Worm (Caenorhabditis elegans) whole organism, L3 larva: Measurements from ENCODE around the gene D1014.4.

ENCODE experiments used
- R02D3.7 ChIP-seq: fragments of 150-350 bp; optimal IDR thresholded peaks from 2 replicates; lab custom pipeline; 2014; ENCODE audit warnings: missing biosample characterization, missing genetic modification characterization
- ZK546.5 ChIP-seq: sonication (generic microtip); optimal IDR thresholded peaks from 2 replicates; lab custom pipeline; 2017; ENCODE audit warnings: missing biosample characterization, missing genetic modification characterization
- aly-2 ChIP-seq: fragments of 150-350 bp; optimal IDR thresholded peaks from 2 replicates; lab custom pipeline; 2014; ENCODE audit warnings: missing biosample characterization, missing genetic modification characterization
- ama-1 ChIP-seq: fragments of 150-350 bp; optimal IDR thresholded peaks from 2 replicates; lab custom pipeline; 2018
- ceh-16 ChIP-seq: sonication (generic microtip); optimal IDR thresholded peaks from 2 replicates; lab custom pipeline; 2017; ENCODE audit warnings: missing biosample characterization, missing genetic modification characterization
- ceh-28 ChIP-seq: fragments of 150-350 bp; optimal IDR thresholded peaks from 2 replicates; lab custom pipeline; 2014; ENCODE audit warnings: missing biosample characterization, missing genetic modification reagents, missing genetic modification characterization
- ceh-82 ChIP-seq: fragments of 150-350 bp; optimal IDR thresholded peaks from 2 replicates; lab custom pipeline; 2014; ENCODE audit warnings: missing biosample characterization, missing genetic modification characterization
- egl-27 ChIP-seq: sonication (generic microtip); optimal IDR thresholded peaks from 4 replicates; lab custom pipeline; 2017; ENCODE audit warnings: missing biosample characterization, missing genetic modification reagents, missing genetic modification characterization
- elt-1 ChIP-seq: fragments of 150-350 bp; optimal IDR thresholded peaks from 2 replicates; lab custom pipeline; 2014; ENCODE audit warnings: missing biosample characterization, missing genetic modification characterization
- elt-2 ChIP-seq: sonication (generic microtip); optimal IDR thresholded peaks from 2 replicates; lab custom pipeline; 2016; ENCODE audit warnings: missing genetic modification reagents, mild to moderate bottlenecking, missing genetic modification characterization, missing compliant biosample characterization
- elt-3 ChIP-seq, 3 experiments: fragments of 150-350 bp in 1 of 3; sonication (generic microtip) in 2 of 3; optimal IDR thresholded peaks; 2 replicates in 2 of 3; 4 replicates in 1 of 3; lab custom pipeline; 2014 to 2017; ENCODE audit warnings: missing biosample characterization in 3 of 3, missing genetic modification characterization in 3 of 3
- eor-1 ChIP-seq, 2 experiments: fragments of 150-350 bp; optimal IDR thresholded peaks; 2 replicates each; lab custom pipeline; 2014 to 2018; ENCODE audit warnings: missing biosample characterization in 2 of 2, missing genetic modification characterization in 2 of 2
- fkh-2 ChIP-seq: fragments of 150-350 bp; optimal IDR thresholded peaks from 2 replicates; lab custom pipeline; 2014; ENCODE audit warnings: missing biosample characterization, missing genetic modification reagents, missing genetic modification characterization
- hmg-11 ChIP-seq: sonication (generic microtip); optimal IDR thresholded peaks from 2 replicates; lab custom pipeline; 2016; ENCODE audit warnings: missing genetic modification characterization, missing compliant biosample characterization
- jun-1 ChIP-seq: fragments of 150-350 bp; optimal IDR thresholded peaks from 2 replicates; lab custom pipeline; 2014; ENCODE audit warnings: missing biosample characterization, missing genetic modification reagents, missing genetic modification characterization
- lsy-12 ChIP-seq: sonication (generic microtip); optimal IDR thresholded peaks from 2 replicates; lab custom pipeline; 2016; ENCODE audit warnings: mild to moderate bottlenecking, missing genetic modification characterization, missing compliant biosample characterization
- mml-1 ChIP-seq: fragments of 150-350 bp; sonication (generic microtip); optimal IDR thresholded peaks from 3 replicates; lab custom pipeline; 2014; ENCODE audit warnings: missing biosample characterization, missing genetic modification characterization
- nfya-1 ChIP-seq: sonication (generic microtip); optimal IDR thresholded peaks from 2 replicates; lab custom pipeline; 2017; ENCODE audit warnings: missing genetic modification characterization, mild to moderate bottlenecking, missing compliant biosample characterization, antibody characterized with exemption, moderate library complexity; ENCODE audit not compliant: insufficient read depth
- nhr-12 ChIP-seq: fragments of 150-350 bp; optimal IDR thresholded peaks from 2 replicates; lab custom pipeline; 2014; ENCODE audit warnings: missing biosample characterization, missing genetic modification characterization
- nhr-23 ChIP-seq: fragments of 150-350 bp; optimal IDR thresholded peaks from 2 replicates; lab custom pipeline; 2014; ENCODE audit warnings: missing biosample characterization, missing genetic modification reagents, missing genetic modification characterization
- nhr-237 ChIP-seq: fragments of 150-350 bp; optimal IDR thresholded peaks from 2 replicates; lab custom pipeline; 2014; ENCODE audit warnings: missing biosample characterization, missing genetic modification characterization
- nhr-25 ChIP-seq: sonication (generic microtip); optimal IDR thresholded peaks from 2 replicates; lab custom pipeline; 2017; ENCODE audit warnings: missing biosample characterization, missing genetic modification characterization
- nhr-28 ChIP-seq: fragments of 150-350 bp; optimal IDR thresholded peaks from 2 replicates; lab custom pipeline; 2014; ENCODE audit warnings: missing biosample characterization, missing genetic modification characterization
- nhr-43 ChIP-seq: sonication (generic microtip); optimal IDR thresholded peaks from 2 replicates; lab custom pipeline; 2016; ENCODE audit warnings: mild to moderate bottlenecking, missing genetic modification characterization, missing compliant biosample characterization; ENCODE audit not compliant: poor library complexity, severe bottlenecking
- nhr-67 ChIP-seq: fragments of 150-350 bp; optimal IDR thresholded peaks from 2 replicates; lab custom pipeline; 2014; ENCODE audit warnings: missing biosample characterization, missing genetic modification characterization
- nhr-76 ChIP-seq: fragments of 150-350 bp; sonication (generic microtip); optimal IDR thresholded peaks from 5 replicates; lab custom pipeline; 2014; ENCODE audit warnings: missing biosample characterization, missing genetic modification characterization
- pha-4 ChIP-seq: fragments of 150-350 bp; optimal IDR thresholded peaks from 2 replicates; lab custom pipeline; 2014; ENCODE audit warnings: missing biosample characterization, missing genetic modification reagents, missing genetic modification characterization
- pqm-1 ChIP-seq: fragments of 150-350 bp; optimal IDR thresholded peaks from 2 replicates; lab custom pipeline; 2017; ENCODE audit warnings: missing biosample characterization, missing genetic modification characterization, inconsistent platforms
- sea-2 ChIP-seq: fragments of 150-350 bp; sonication (generic microtip); optimal IDR thresholded peaks from 4 replicates; lab custom pipeline; 2014; ENCODE audit warnings: missing biosample characterization, missing genetic modification reagents, missing genetic modification characterization
- skn-1 ChIP-seq: fragments of 150-350 bp; optimal IDR thresholded peaks from 2 replicates; lab custom pipeline; 2014; ENCODE audit warnings: missing biosample characterization, missing genetic modification characterization
- snpc-4 ChIP-seq: fragments of 150-350 bp; optimal IDR thresholded peaks from 2 replicates; lab custom pipeline; 2014; ENCODE audit warnings: missing biosample characterization, missing genetic modification characterization
- tbx-2 ChIP-seq: sonication (generic microtip); optimal IDR thresholded peaks from 2 replicates; lab custom pipeline; 2016; ENCODE audit warnings: mild to moderate bottlenecking, missing genetic modification characterization, missing compliant biosample characterization
- unc-39 ChIP-seq: sonication (generic microtip); optimal IDR thresholded peaks from 4 replicates; lab custom pipeline; 2017; ENCODE audit warnings: missing biosample characterization, missing genetic modification characterization
- unc-62 ChIP-seq: fragments of 150-350 bp; sonication (generic microtip); optimal IDR thresholded peaks from 4 replicates; lab custom pipeline; 2014; ENCODE audit warnings: missing biosample characterization, missing genetic modification reagents, missing genetic modification characterization
- zag-1 ChIP-seq: fragments of 150-350 bp; optimal IDR thresholded peaks from 2 replicates; lab custom pipeline; 2014; ENCODE audit warnings: missing biosample characterization, missing genetic modification characterization
- ztf-4 ChIP-seq: fragments of 150-350 bp; optimal IDR thresholded peaks from 2 replicates; lab custom pipeline; 2014; ENCODE audit warnings: missing biosample characterization, missing genetic modification characterization

The D1014.4 gene

DNA sequence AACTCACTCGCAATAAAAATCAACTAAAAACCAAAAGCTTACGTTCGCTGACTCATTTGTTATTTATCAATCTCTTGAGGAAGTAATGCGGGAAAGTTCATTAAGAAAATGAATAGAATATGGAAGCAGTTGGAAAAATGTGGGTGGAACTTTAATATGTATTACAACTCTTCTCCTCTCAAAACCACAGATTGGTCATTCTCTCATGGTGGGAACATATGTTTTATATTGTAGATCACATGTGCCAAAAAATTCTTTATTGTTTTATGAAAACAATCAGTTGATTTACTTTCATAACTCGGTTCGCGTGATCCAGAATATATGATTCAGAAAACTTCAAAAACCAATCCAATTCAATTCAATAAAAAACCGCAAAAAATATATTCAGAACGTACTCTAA is 38.7 kb downstream of the D1014.4 start:
- TF ChIP-seq nhr-23 (tag; lab: Kevin White, UChicago) = no peak
- no peak for TF ChIP-seq egl-27 (tag; lab: Kevin White, UChicago)
- TF ChIP-seq ztf-4 (tag; lab: Kevin White, UChicago) = no peak
- no peak for TF ChIP-seq sea-2
- no peak for TF ChIP-seq nfya-1 (tag; lab: Kevin White, UChicago)
- TF ChIP-seq elt-2 = no peak
- no peak for TF ChIP-seq ceh-28 (tag; lab: Kevin White, UChicago)
- no peak for TF ChIP-seq jun-1 (tag; lab: Kevin White, UChicago)
- no peak for TF ChIP-seq pqm-1 (tag; lab: Kevin White, UChicago)
- TF ChIP-seq ama-1 (lab: Kevin White, UChicago) = no peak
- TF ChIP-seq nhr-28 = no peak
- no peak for TF ChIP-seq nhr-43 (tag; lab: Kevin White, UChicago)
- no peak for TF ChIP-seq snpc-4 (tag; lab: Kevin White, UChicago)
- TF ChIP-seq mml-1 (tag; lab: Kevin White, UChicago) = no peak
- TF ChIP-seq unc-62 (GFP tag; lab: Kevin White, UChicago) = no peak
- no peak for TF ChIP-seq elt-3 (tag; optimal IDR thresholded peaks at IDR 0.05; lab: Kevin White, UChicago)
- TF ChIP-seq zag-1 (tag; lab: Kevin White, UChicago) = no peak

ce11 chrV:8177349-8177748 is 44.3 kb downstream of the D1014.4 start, which contains the start of gene F20D6.9:
Gene F20D6.9 (minus strand): TSS chrV:8177449.
- no peak for TF ChIP-seq nfya-1 (tag; lab: Kevin White, UChicago)
- TF ChIP-seq nhr-43 (tag; lab: Kevin White, UChicago) = no peak
- TF ChIP-seq elt-1 (tag; lab: Kevin White, UChicago) = no peak
- no peak for TF ChIP-seq nhr-25 (tag; lab: Kevin White, UChicago)
- no peak for TF ChIP-seq aly-2 (tag; lab: Kevin White, UChicago)
- TF ChIP-seq hmg-11 (tag; lab: Kevin White, UChicago) = no peak
- TF ChIP-seq fkh-2 (tag; lab: Kevin White, UChicago) = no peak
- no peak for TF ChIP-seq nhr-76 (tag; lab: Kevin White, UChicago)
- TF ChIP-seq ceh-82 (tag; lab: Kevin White, UChicago) = no peak
- no peak for TF ChIP-seq snpc-4 (tag; lab: Kevin White, UChicago)
- no peak for TF ChIP-seq nhr-237 (tag; lab: Kevin White, UChicago)
- TF ChIP-seq ceh-28 (tag; lab: Kevin White, UChicago) = no peak
- TF ChIP-seq unc-39 (tag; lab: Kevin White, UChicago) = no peak
- no peak for TF ChIP-seq ZK546.5 (tag; lab: Kevin White, UChicago)
- TF ChIP-seq sea-2 = no peak
- no peak for TF ChIP-seq pha-4 (tag; lab: Kevin White, UChicago)
- TF ChIP-seq tbx-2 = no peak
- no peak for TF ChIP-seq nhr-12 (tag; lab: Kevin White, UChicago)
- no peak for TF ChIP-seq lsy-12 (tag; lab: Kevin White, UChicago)

ce11 chrV:8178279-8178678 is 45.3 kb downstream of the D1014.4 start:
- no peak for TF ChIP-seq lsy-12 (tag; lab: Kevin White, UChicago)
- no peak for TF ChIP-seq nhr-25 (tag; lab: Kevin White, UChicago)
- no peak for TF ChIP-seq ceh-16
- no peak for TF ChIP-seq sea-2
- no peak for TF ChIP-seq unc-62 (GFP tag; lab: Kevin White, UChicago)
- no peak for TF ChIP-seq hmg-11 (tag; lab: Kevin White, UChicago)

- TF ChIP-seq skn-1 (tag; lab: Kevin White, UChicago) = no peak
- TF ChIP-seq nhr-28 = no peak
- no peak for TF ChIP-seq eor-1 (tag; optimal IDR thresholded peaks at IDR 0.05; lab: Kevin White, UChicago)
- TF ChIP-seq nhr-43 (tag; lab: Kevin White, UChicago) = no peak
- TF ChIP-seq snpc-4 (tag; lab: Kevin White, UChicago) = no peak
- no peak for TF ChIP-seq jun-1 (tag; lab: Kevin White, UChicago)
- TF ChIP-seq R02D3.7 (tag; lab: Kevin White, UChicago) = no peak
- TF ChIP-seq ama-1 (lab: Kevin White, UChicago) = no peak
- TF ChIP-seq egl-27 (tag; lab: Kevin White, UChicago) = no peak
- no peak for TF ChIP-seq nhr-76 (tag; lab: Kevin White, UChicago)
- TF ChIP-seq lsy-12 (tag; lab: Kevin White, UChicago) = no peak
- no peak for TF ChIP-seq ceh-28 (tag; lab: Kevin White, UChicago)
- peak; percentile 38 for TF ChIP-seq nhr-23 (tag; lab: Kevin White, UChicago)
- no peak for TF ChIP-seq ceh-16
- TF ChIP-seq hmg-11 (tag; lab: Kevin White, UChicago) = peak; percentile 16
- peak; percentile 21 for TF ChIP-seq elt-2
- no peak for TF ChIP-seq nhr-67
- TF ChIP-seq zag-1 (tag; lab: Kevin White, UChicago) = no peak
- TF ChIP-seq unc-39 (tag; lab: Kevin White, UChicago) = no peak
- TF ChIP-seq pha-4 (tag; lab: Kevin White, UChicago) = peak; percentile 81
- TF ChIP-seq elt-1 (tag; lab: Kevin White, UChicago) = no peak
- peak; percentile 41 for TF ChIP-seq nfya-1 (tag; lab: Kevin White, UChicago)
Observed at ce11 chrV:8178914-8179542, 46.0 kb downstream of the D1014.4 start, which contains the start of gene srp-7. Gene srp-7 (plus strand): TSS chrV:8179126.
